Fruit fly (Drosophila melanogaster) whole organism, embryonic: ENCODE results near the gene dah.

Experiments
- Bdp1 ChIP-seq: fragments of 200-800 bp; sonication (Bioruptor generic); optimal IDR thresholded peaks from 3 replicates; lab custom pipeline; 2016; ENCODE audit warnings: missing biosample characterization, missing genetic modification characterization
- CG10979 ChIP-seq: fragments of 200-800 bp; sonication (Bioruptor generic); optimal IDR thresholded peaks from 2 replicates; lab custom pipeline; 2018; ENCODE audit warnings: missing biosample characterization, mild to moderate bottlenecking, missing genetic modification characterization, moderate library complexity
- CG12659 ChIP-seq: fragments of 200-800 bp; sonication (Bioruptor generic); optimal IDR thresholded peaks from 3 replicates; lab custom pipeline; 2017; ENCODE audit warnings: mild to moderate bottlenecking, missing biosample characterization, missing genetic modification reagents, missing genetic modification characterization
- CG14441 ChIP-seq: fragments of 200-800 bp; sonication (Bioruptor generic); IDR thresholded peaks from 2 replicates; pipeline ENCODE4 v1.3.6; 2022; ENCODE audit warnings: missing biosample characterization, missing genetic modification characterization
- CG15696 ChIP-seq: fragments of 200-800 bp; sonication (Bioruptor generic); optimal IDR thresholded peaks from 2 replicates; lab custom pipeline; 2019; ENCODE audit warnings: missing biosample characterization, mild to moderate bottlenecking, missing genetic modification characterization, moderate library complexity
- CG1602 ChIP-seq: fragments of 200-800 bp; sonication (Bioruptor generic); optimal IDR thresholded peaks from 3 replicates; lab custom pipeline; 2016; ENCODE audit warnings: missing biosample characterization, missing genetic modification characterization
- CG16813 ChIP-seq: fragments of 200-800 bp; sonication (Bioruptor generic); IDR thresholded peaks from 3 replicates; pipeline ENCODE4 v1.3.6; 2022; ENCODE audit warnings: missing biosample characterization, missing genetic modification characterization; ENCODE audit not compliant: partially characterized antibody
- CG2116 ChIP-seq: fragments of 200-800 bp; sonication (Bioruptor generic); optimal IDR thresholded peaks from 3 replicates; lab custom pipeline; 2018; ENCODE audit warnings: missing biosample characterization, mild to moderate bottlenecking, missing genetic modification characterization
- CG30020 ChIP-seq: fragments of 200-800 bp; optimal IDR thresholded peaks from 2 replicates; lab custom pipeline; 2019; ENCODE audit warnings: missing biosample characterization, mild to moderate bottlenecking, missing genetic modification characterization, moderate library complexity
- CG31441 ChIP-seq: fragments of 200-800 bp; sonication (Bioruptor generic); IDR thresholded peaks from 2 replicates; pipeline ENCODE4 v1.3.6; 2022; ENCODE audit warnings: missing biosample characterization, missing genetic modification characterization
- CG33213 ChIP-seq: fragments of 200-800 bp; sonication (Bioruptor generic); optimal IDR thresholded peaks from 3 replicates; lab custom pipeline; 2016; ENCODE audit warnings: missing biosample characterization, missing genetic modification characterization
- CG34376 ChIP-seq: fragments of 200-800 bp; sonication (Bioruptor generic); optimal IDR thresholded peaks from 2 replicates; lab custom pipeline; 2018; ENCODE audit warnings: missing biosample characterization, mild to moderate bottlenecking, missing genetic modification characterization
- CG3995 ChIP-seq: fragments of 200-800 bp; sonication (Bioruptor generic); optimal IDR thresholded peaks from 3 replicates; lab custom pipeline; 2016; ENCODE audit warnings: missing biosample characterization, missing genetic modification characterization
- CG5245 ChIP-seq: fragments of 200-800 bp; sonication (Bioruptor generic); optimal IDR thresholded peaks from 3 replicates; lab custom pipeline; 2016; ENCODE audit warnings: missing biosample characterization, missing genetic modification characterization
- CG5953 ChIP-seq: fragments of 200-800 bp; sonication (Bioruptor generic); IDR thresholded peaks from 2 replicates; pipeline ENCODE4 v1.3.6; 2022; ENCODE audit warnings: missing biosample characterization, missing genetic modification characterization
- CG6791 ChIP-seq: fragments of 200-800 bp; sonication (Bioruptor generic); IDR thresholded peaks from 3 replicates; pipeline ENCODE4 v1.3.6; 2022; ENCODE audit warnings: missing biosample characterization, missing genetic modification characterization; ENCODE audit not compliant: partially characterized antibody
- CG9609 ChIP-seq: fragments of 200-800 bp; sonication (Bioruptor generic); optimal IDR thresholded peaks from 3 replicates; lab custom pipeline; 2016; ENCODE audit warnings: missing biosample characterization, missing genetic modification characterization
- CG9817 ChIP-seq: fragments of 200-800 bp; sonication (Bioruptor generic); optimal IDR thresholded peaks from 2 replicates; lab custom pipeline; 2018; ENCODE audit warnings: missing biosample characterization, mild to moderate bottlenecking, missing genetic modification characterization, moderate library complexity
- CG9876 ChIP-seq: fragments of 200-800 bp; sonication (Bioruptor generic); optimal IDR thresholded peaks from 2 replicates; lab custom pipeline; 2016; ENCODE audit warnings: missing biosample characterization, missing genetic modification characterization
- CTCF ChIP-seq: fragments of 200-800 bp; sonication (Bioruptor generic); optimal IDR thresholded peaks from 2 replicates; lab custom pipeline; 2017; ENCODE audit warnings: missing biosample characterization, mild to moderate bottlenecking, missing genetic modification characterization, moderate library complexity
- Chrac-16 ChIP-seq: fragments of 200-800 bp; sonication (Bioruptor generic); optimal IDR thresholded peaks from 3 replicates; lab custom pipeline; 2016; ENCODE audit warnings: missing biosample characterization, missing genetic modification characterization
- D19A ChIP-seq: fragments of 200-800 bp; optimal IDR thresholded peaks from 3 replicates; lab custom pipeline; 2019; ENCODE audit warnings: missing biosample characterization, mild to moderate bottlenecking, missing genetic modification characterization, moderate library complexity
- Dref ChIP-seq: fragments of 200-800 bp; sonication (Bioruptor generic); IDR thresholded peaks from 2 replicates; pipeline ENCODE4 v1.3.6; 2022; ENCODE audit warnings: missing biosample characterization, missing genetic modification characterization
- Ets97D ChIP-seq: fragments of 200-800 bp; sonication (Bioruptor generic); optimal IDR thresholded peaks from 3 replicates; lab custom pipeline; 2016; ENCODE audit warnings: missing biosample characterization, missing genetic modification characterization
- HLH3B ChIP-seq: fragments of 200-800 bp; sonication (Bioruptor generic); IDR thresholded peaks from 2 replicates; pipeline ENCODE4 v1.3.6; 2022; ENCODE audit warnings: missing biosample characterization, missing genetic modification characterization
- HLH54F ChIP-seq: fragments of 200-800 bp; sonication (Bioruptor generic); optimal IDR thresholded peaks from 3 replicates; lab custom pipeline; 2016; ENCODE audit warnings: missing biosample characterization, missing genetic modification characterization
- Hmr ChIP-seq: fragments of 200-800 bp; sonication (Bioruptor generic); optimal IDR thresholded peaks from 3 replicates; lab custom pipeline; 2017; ENCODE audit warnings: mild to moderate bottlenecking, missing biosample characterization, missing genetic modification reagents, missing genetic modification characterization
- Jarid2 ChIP-seq: fragments of 200-800 bp; sonication (Bioruptor generic); optimal IDR thresholded peaks from 3 replicates; lab custom pipeline; 2017; ENCODE audit warnings: mild to moderate bottlenecking, missing biosample characterization, missing genetic modification reagents, missing genetic modification characterization
- Lim3 ChIP-seq: fragments of 200-800 bp; sonication (Bioruptor generic); IDR thresholded peaks from 2 replicates; pipeline ENCODE4 v1.3.6; 2022; ENCODE audit warnings: missing biosample characterization, missing genetic modification characterization
- Meics ChIP-seq: fragments of 200-800 bp; sonication (Bioruptor generic); optimal IDR thresholded peaks from 2 replicates; lab custom pipeline; 2017; ENCODE audit warnings: missing biosample characterization, mild to moderate bottlenecking, missing genetic modification characterization
- Pdp1 ChIP-seq, 2 experiments: fragments of 200-800 bp; sonication (Bioruptor generic); optimal IDR thresholded peaks; 3 replicates each; lab custom pipeline; 2016; ENCODE audit warnings: missing biosample characterization in 2 of 2, missing genetic modification characterization in 2 of 2, mild to moderate bottlenecking in 1 of 2, moderate library complexity in 1 of 2
- Six4 ChIP-seq: fragments of 200-800 bp; sonication (Bioruptor generic); optimal IDR thresholded peaks from 2 replicates; lab custom pipeline; 2016; ENCODE audit warnings: missing biosample characterization, missing genetic modification characterization
- Xbp1 ChIP-seq: fragments of 200-800 bp; sonication (Bioruptor generic); optimal IDR thresholded peaks from 3 replicates; lab custom pipeline; 2016; ENCODE audit warnings: missing biosample characterization, mild to moderate bottlenecking, missing genetic modification characterization
- ash1 ChIP-seq: fragments of 200-800 bp; sonication (Bioruptor generic); optimal IDR thresholded peaks from 2 replicates; lab custom pipeline; 2018; ENCODE audit warnings: missing biosample characterization, mild to moderate bottlenecking, missing genetic modification characterization
- crc ChIP-seq: fragments of 200-800 bp; sonication (Bioruptor generic); optimal IDR thresholded peaks from 2 replicates; lab custom pipeline; 2016; ENCODE audit warnings: missing biosample characterization, missing genetic modification characterization
- danr ChIP-seq: fragments of 200-800 bp; sonication (Bioruptor generic); IDR thresholded peaks from 2 replicates; pipeline ENCODE4 v1.3.6; 2022; ENCODE audit warnings: missing biosample characterization, missing genetic modification characterization
- dm ChIP-seq: fragments of 200-800 bp; sonication (Bioruptor generic); optimal IDR thresholded peaks from 3 replicates; lab custom pipeline; 2016; ENCODE audit warnings: missing biosample characterization, missing genetic modification characterization
- dmrt11E ChIP-seq: fragments of 200-800 bp; sonication (Bioruptor generic); optimal IDR thresholded peaks from 3 replicates; lab custom pipeline; 2018; ENCODE audit warnings: missing biosample characterization, mild to moderate bottlenecking, missing genetic modification characterization, moderate library complexity
- esg ChIP-seq: fragments of 200-800 bp; sonication (Bioruptor generic); conservative IDR thresholded peaks from 2 replicates; pipeline ENCODE4 v1.3.6; 2022; ENCODE audit warnings: missing biosample characterization, missing genetic modification characterization
- gem ChIP-seq: fragments of 200-800 bp; sonication (Bioruptor generic); optimal IDR thresholded peaks from 2 replicates; lab custom pipeline; 2019; ENCODE audit warnings: missing biosample characterization, mild to moderate bottlenecking, missing genetic modification characterization, moderate library complexity
- inv ChIP-seq: fragments of 200-800 bp; sonication (Bioruptor generic); IDR thresholded peaks from 2 replicates; pipeline ENCODE4 v1.3.6; 2022; ENCODE audit warnings: missing biosample characterization, missing genetic modification characterization; ENCODE audit not compliant: partially characterized antibody
- klu ChIP-seq: fragments of 200-800 bp; sonication (Bioruptor generic); IDR thresholded peaks from 2 replicates; pipeline ENCODE4 v1.3.6; 2022; ENCODE audit warnings: missing biosample characterization, missing genetic modification characterization
- lmd ChIP-seq: fragments of 200-800 bp; sonication (Bioruptor generic); IDR thresholded peaks from 2 replicates; pipeline ENCODE4 v1.3.6; 2022; ENCODE audit warnings: missing biosample characterization, missing genetic modification characterization
- nau ChIP-seq: fragments of 200-800 bp; sonication (Bioruptor generic); optimal IDR thresholded peaks from 3 replicates; lab custom pipeline; 2017; ENCODE audit warnings: missing biosample characterization, mild to moderate bottlenecking, missing genetic modification characterization, missing genetic modification reagents
- peb ChIP-seq: fragments of 200-800 bp; sonication (Bioruptor generic); IDR thresholded peaks from 2 replicates; pipeline ENCODE4 v1.3.6; 2022; ENCODE audit warnings: missing biosample characterization, missing genetic modification characterization
- pfk ChIP-seq: fragments of 200-800 bp; sonication (Bioruptor generic); optimal IDR thresholded peaks from 2 replicates; lab custom pipeline; 2018; ENCODE audit warnings: missing biosample characterization, mild to moderate bottlenecking, missing genetic modification characterization, moderate library complexity
- sd ChIP-seq: fragments of 200-800 bp; sonication (Bioruptor generic); optimal IDR thresholded peaks from 3 replicates; lab custom pipeline; 2018; ENCODE audit warnings: missing biosample characterization, mild to moderate bottlenecking, missing genetic modification characterization, moderate library complexity
- sima ChIP-seq: fragments of 200-800 bp; sonication (Bioruptor generic); optimal IDR thresholded peaks from 2 replicates; lab custom pipeline; 2016; ENCODE audit warnings: missing biosample characterization, missing genetic modification characterization
- usp ChIP-seq: fragments of >200 bp; optimal IDR thresholded peaks from 2 replicates; lab custom pipeline; 2017; ENCODE audit warnings: missing biosample characterization, missing genetic modification characterization
- zen2 ChIP-seq: fragments of 200-800 bp; sonication (Bioruptor generic); IDR thresholded peaks from 3 replicates; pipeline ENCODE4 v1.3.6; 2022; ENCODE audit warnings: missing biosample characterization, missing genetic modification characterization; ENCODE audit not compliant: partially characterized antibody
- zfh1 ChIP-seq: fragments of 200-800 bp; sonication (Bioruptor generic); IDR thresholded peaks from 3 replicates; pipeline ENCODE4 v1.3.6; 2022; ENCODE audit warnings: missing biosample characterization, missing genetic modification characterization
- zfh2 ChIP-seq: fragments of 200-800 bp; sonication (Bioruptor generic); optimal IDR thresholded peaks from 2 replicates; lab custom pipeline; 2016; ENCODE audit warnings: missing biosample characterization, missing genetic modification characterization

Gene dah

dm6 chrX:15319290-15319689 is 8.9 kb upstream of the dah start, which contains the start of gene Top1 (continued):
- no peak for TF ChIP-seq sima (GFP tag; lab: Kevin White, UChicago)
- peak; percentile 24 for TF ChIP-seq CG33213
- TF ChIP-seq ash1 = no peak
- TF ChIP-seq HLH3B = no peak
- no peak for TF ChIP-seq pfk (GFP tag; lab: Kevin White, UChicago)
- peak; percentile 22 for TF ChIP-seq CG5245 (GFP tag; lab: Kevin White, UChicago)
- no peak for TF ChIP-seq CG10979 (tag; lab: Kevin White, UChicago)
- TF ChIP-seq CG15696 (tag; lab: Kevin White, UChicago) = no peak
- peak; percentile 52 for TF ChIP-seq CG12659
- TF ChIP-seq sd (tag; lab: Kevin White, UChicago) = no peak
- no peak for TF ChIP-seq dmrt11E (tag; lab: Kevin White, UChicago)
- no peak for TF ChIP-seq Chrac-16 (GFP tag; lab: Kevin White, UChicago)
- no peak for TF ChIP-seq CTCF
- TF ChIP-seq CG30020 (tag; lab: Kevin White, UChicago) = peak; percentile 46
- TF ChIP-seq CG1602 (GFP tag; lab: Kevin White, UChicago) = no peak
- TF ChIP-seq CG9817 (tag; lab: Kevin White, UChicago) = no peak
- TF ChIP-seq zen2 (GFP tag; lab: Robert Waterston, UW) = peak; percentile 96
- peak; percentile 97 for TF ChIP-seq CG16813
- no peak for TF ChIP-seq CG34376 (GFP tag; lab: Kevin White, UChicago)
- peak; percentile 28 for TF ChIP-seq CG9876 (GFP tag; lab: Kevin White, UChicago)
- TF ChIP-seq CG14441 = 0 out of 2 replicates have a peak, but pooled peaks have one; percentile 10
- peak; percentile 21; the same call in 1 of the 2 replicates for TF ChIP-seq lmd (GFP tag; lab: Robert Waterston, UW)
- TF ChIP-seq zfh1 (GFP tag; lab: Robert Waterston, UW) = 0 out of 3 replicates have a peak, but pooled peaks have one; percentile 24
- no peak for TF ChIP-seq usp
- TF ChIP-seq Pdp1 (GFP tag; optimal IDR thresholded peaks at IDR 0.05; lab: Kevin White, UChicago) = peak in 1 of 2 experiments; percentile 20
- peak; percentile 71 for TF ChIP-seq CG2116
- TF ChIP-seq Meics = peak; percentile 18
- peak; percentile 98 for TF ChIP-seq CG6791 (GFP tag; lab: Robert Waterston, UW)
- no peak for TF ChIP-seq Lim3 (GFP tag; lab: Robert Waterston, UW)
- TF ChIP-seq Jarid2 (GFP tag; lab: Kevin White, UChicago) = no peak
- TF ChIP-seq gem (tag; lab: Kevin White, UChicago) = no peak
- TF ChIP-seq nau (GFP tag; lab: Kevin White, UChicago) = no peak
- peak; percentile 99 for TF ChIP-seq CG3995 (GFP tag; lab: Kevin White, UChicago)
- no peak for TF ChIP-seq danr (GFP tag; lab: Robert Waterston, UW)
- no peak for TF ChIP-seq dm
- TF ChIP-seq Bdp1 (GFP tag; lab: Kevin White, UChicago) = no peak
- peak; percentile 5 for TF ChIP-seq CG9609 (GFP tag; lab: Kevin White, UChicago)
- peak; percentile 58 for TF ChIP-seq Hmr (GFP tag; lab: Kevin White, UChicago)
- peak; percentile 96 for TF ChIP-seq Dref (GFP tag; lab: Robert Waterston, UW)
- no peak for TF ChIP-seq HLH54F (GFP tag; lab: Kevin White, UChicago)
- TF ChIP-seq esg = no peak
- peak; percentile 59 for TF ChIP-seq CG31441
- no peak for TF ChIP-seq klu (GFP tag; lab: Robert Waterston, UW)
- no peak for TF ChIP-seq peb (GFP tag; lab: Robert Waterston, UW)
- peak; percentile 94 for TF ChIP-seq inv (GFP tag; lab: Robert Waterston, UW)
- TF ChIP-seq D19A (tag; lab: Kevin White, UChicago) = no peak
- TF ChIP-seq CG5953 (GFP tag; lab: Robert Waterston, UW) = no peak
- peak; percentile 19 for TF ChIP-seq Xbp1 (GFP tag; lab: Kevin White, UChicago)
- no peak for TF ChIP-seq zfh2 (GFP tag; lab: Kevin White, UChicago)
- no peak for TF ChIP-seq Six4 (GFP tag; lab: Kevin White, UChicago)
- TF ChIP-seq crc (GFP tag; lab: Kevin White, UChicago) = no peak
- TF ChIP-seq Ets97D (GFP tag; lab: Kevin White, UChicago) = peak; percentile 84
